Worm (Caenorhabditis elegans) whole organism, early embryonic: Measurements from ENCODE around the gene F56D6.21.

Experiments used
- aly-1 ChIP-seq: sonication (generic microtip); optimal IDR thresholded peaks from 2 replicates; lab custom pipeline; 2016; ENCODE audit warnings: missing genetic modification characterization, missing compliant biosample characterization
- ama-1 ChIP-seq: fragments of 150-350 bp; optimal IDR thresholded peaks from 2 replicates; lab custom pipeline; 2014
- flt-1 ChIP-seq: fragments of 200-800 bp; sonication (Bioruptor generic); IDR thresholded peaks from 2 replicates; pipeline ENCODE4 v1.3.6; 2022; ENCODE audit warnings: missing genetic modification characterization, missing compliant biosample characterization
- pes-1 ChIP-seq: fragments of 200-800 bp; sonication (Bioruptor generic); IDR thresholded peaks from 2 replicates; pipeline ENCODE4 v1.3.6; 2022; ENCODE audit warnings: missing genetic modification reagents, missing genetic modification characterization, missing compliant biosample characterization
- sea-1 ChIP-seq: fragments of 200-800 bp; sonication (Bioruptor generic); conservative IDR thresholded peaks from 2 replicates; pipeline ENCODE4 v1.3.6; 2022; ENCODE audit warnings: missing genetic modification characterization, missing compliant biosample characterization
- tbx-11 ChIP-seq: fragments of 200-800 bp; sonication (Bioruptor generic); IDR thresholded peaks from 2 replicates; pipeline ENCODE4 v1.3.6; 2022; ENCODE audit warnings: missing genetic modification characterization, missing compliant biosample characterization
- tbx-37 ChIP-seq: fragments of 200-800 bp; sonication (Bioruptor generic); conservative IDR thresholded peaks from 2 replicates; pipeline ENCODE4 v1.3.6; 2022; ENCODE audit warnings: missing genetic modification reagents, missing genetic modification characterization, missing compliant biosample characterization

- TF ChIP-seq aly-1 (tag; lab: Kevin White, UChicago) (no peak), ama-1 (lab: Kevin White, UChicago) (no peak), flt-1 (no peak), pes-1 (no peak), tbx-37 (GFP tag; lab: Robert Waterston, UW) (no peak), sea-1 (no peak), tbx-11 (GFP tag; lab: Robert Waterston, UW) (no peak)
These were observed 9.9 kb upstream of the F56D6.21 start, which contains the start of gene dct-8 for ce11 chrIV:3894770-3895169.
